Worm (Caenorhabditis elegans): ENCODE data around the gene K06B4.15.

DNA sequence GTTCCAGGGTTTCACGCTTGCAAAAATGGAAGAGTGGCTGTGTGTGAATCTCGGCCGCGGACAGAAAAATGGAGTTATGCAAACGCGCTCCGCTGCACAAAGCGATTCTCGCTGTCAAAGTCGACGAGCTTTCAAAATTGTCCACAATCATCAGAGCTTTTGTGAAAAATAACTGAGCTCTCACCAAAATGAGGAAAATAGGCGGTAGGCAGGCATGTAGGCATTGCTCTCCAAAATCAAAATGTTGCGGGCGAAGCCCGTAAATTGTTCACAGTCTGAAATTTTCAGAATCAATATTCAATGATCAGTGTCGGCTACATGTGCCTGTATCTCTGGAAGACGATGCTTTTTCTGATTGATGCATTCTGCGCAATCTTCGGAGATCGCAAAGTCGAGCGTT lies 1.4 kb upstream of the K06B4.15 start, which contains the start of gene K06B4.4:
- no peak for TF ChIP-seq him-1 (tag; optimal IDR thresholded peaks at IDR 0.05)
- TF ChIP-seq dao-5 (tag; optimal IDR thresholded peaks at IDR 0.05), result no peak
- TF ChIP-seq W03F9.2 (tag; optimal IDR thresholded peaks at IDR 0.05), result no peak

All from whole organism, L4/young adult.